Worm (Caenorhabditis elegans): ENCODE data around the gene scd-1.

The scd-1 gene

ce11 chrX:12525359-12525839 is at the start of gene scd-1:
Gene scd-1 (minus strand): TSS chrX:12525789.
- TF ChIP-seq elt-1 (tag; optimal IDR thresholded peaks at IDR 0.05) (no peak), sma-3 (GFP tag; optimal IDR thresholded peaks at IDR 0.05) (no peak), elt-3 (tag; optimal IDR thresholded peaks at IDR 0.05) (no peak), nhr-77 (tag; optimal IDR thresholded peaks at IDR 0.05) (no peak), blmp-1 (tag; optimal IDR thresholded peaks at IDR 0.05; ENCODE audit: insufficient read depth) (no peak), fos-1 (tag; optimal IDR thresholded peaks at IDR 0.05) (no peak), gmeb-1 (tag; optimal IDR thresholded peaks at IDR 0.05) (no peak), ZK546.5 (tag; optimal IDR thresholded peaks at IDR 0.05) (no peak), ceh-82 (tag; optimal IDR thresholded peaks at IDR 0.05) (no peak), snpc-4 (tag; optimal IDR thresholded peaks at IDR 0.05) (no peak), nhr-129 (tag; optimal IDR thresholded peaks at IDR 0.05) (no peak), sem-4 (tag; optimal IDR thresholded peaks at IDR 0.05) (no peak), C34F6.9 (tag; optimal IDR thresholded peaks at IDR 0.05) (no peak), Y55F3AM.14 (GFP tag; optimal IDR thresholded peaks at IDR 0.05) (no peak)

DNA sequence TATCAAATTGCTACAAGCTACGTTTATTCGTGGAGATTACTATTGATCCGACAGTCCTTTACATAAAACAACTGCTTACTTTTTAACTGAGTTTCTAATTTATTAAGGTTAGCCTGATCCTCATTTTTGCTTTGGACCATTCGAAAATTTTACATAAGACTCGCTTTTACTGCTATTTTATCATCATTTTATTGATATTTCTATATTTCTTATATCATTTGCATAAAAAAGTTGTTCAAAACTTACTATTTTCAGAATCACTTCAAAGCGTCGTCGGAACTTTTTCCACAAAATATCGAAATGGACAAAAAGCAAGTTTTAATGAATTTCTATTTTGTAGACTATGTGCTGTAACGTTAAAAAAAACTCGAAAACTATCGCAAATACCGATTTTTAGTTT is 48.9 kb upstream of the scd-1 start, which contains the start of gene T24D5.1:
TSS of gene T24D5.1 (plus strand) at position 301 of the 400 bp plus-strand sequence.
- no peak for TF ChIP-seq nhr-11 (tag; optimal IDR thresholded peaks at IDR 0.05)
- no peak for TF ChIP-seq alr-1 (tag; optimal IDR thresholded peaks at IDR 0.05)
- no peak for TF ChIP-seq sma-3 (GFP tag; optimal IDR thresholded peaks at IDR 0.05)
- no peak for TF ChIP-seq fos-1 (tag; optimal IDR thresholded peaks at IDR 0.05)
- TF ChIP-seq ceh-82 (tag; optimal IDR thresholded peaks at IDR 0.05), result no peak
- no peak for TF ChIP-seq elt-3 (tag; optimal IDR thresholded peaks at IDR 0.05)
- TF ChIP-seq dmd-4 (tag; optimal IDR thresholded peaks at IDR 0.05), result no peak
- no peak for TF ChIP-seq ceh-16 (tag; optimal IDR thresholded peaks at IDR 0.05)
- TF ChIP-seq unc-55 (GFP tag; optimal IDR thresholded peaks at IDR 0.05), result no peak
- no peak for TF ChIP-seq lsy-2 (tag; optimal IDR thresholded peaks at IDR 0.05)
- TF ChIP-seq Y55F3AM.14 (GFP tag; optimal IDR thresholded peaks at IDR 0.05), result no peak
- TF ChIP-seq crh-2 (tag; optimal IDR thresholded peaks at IDR 0.05), result no peak
- TF ChIP-seq blmp-1 (tag; optimal IDR thresholded peaks at IDR 0.05; ENCODE audit: insufficient read depth), result no peak
- no peak for TF ChIP-seq mdl-1 (tag; optimal IDR thresholded peaks at IDR 0.05)
- no peak for TF ChIP-seq lin-11 (tag; optimal IDR thresholded peaks at IDR 0.05)
- no peak for TF ChIP-seq ama-1 (optimal IDR thresholded peaks at IDR 0.05)
- TF ChIP-seq nhr-21 (tag; optimal IDR thresholded peaks at IDR 0.05), result no peak

- peak; percentile 66 for TF ChIP-seq egl-27 (tag; optimal IDR thresholded peaks at IDR 0.05)
- no peak for TF ChIP-seq aly-2 (tag; optimal IDR thresholded peaks at IDR 0.05)
- peak; percentile 44 for TF ChIP-seq lin-11 (tag; optimal IDR thresholded peaks at IDR 0.05)
- peak; percentile 88 for TF ChIP-seq nhr-129 (tag; optimal IDR thresholded peaks at IDR 0.05)
- peak; percentile 28 for TF ChIP-seq Y55F3AM.14 (GFP tag; optimal IDR thresholded peaks at IDR 0.05)
- peak; percentile 51 for TF ChIP-seq lin-13 (GFP tag; optimal IDR thresholded peaks at IDR 0.05)
- TF ChIP-seq F13H6.1 (tag; optimal IDR thresholded peaks at IDR 0.05), result peak; percentile 74
- TF ChIP-seq unc-55 (GFP tag; optimal IDR thresholded peaks at IDR 0.05), result peak; percentile 75
- TF ChIP-seq crh-2 (tag; optimal IDR thresholded peaks at IDR 0.05), result peak; percentile 72
- peak; percentile 62 for TF ChIP-seq nhr-21 (tag; optimal IDR thresholded peaks at IDR 0.05)
- TF ChIP-seq lsy-2 (tag; optimal IDR thresholded peaks at IDR 0.05), result peak in 1 of 2 experiments; percentile 52
- TF ChIP-seq lin-39 (tag; optimal IDR thresholded peaks at IDR 0.05), result no peak
- TF ChIP-seq zag-1 (tag; optimal IDR thresholded peaks at IDR 0.05), result peak; percentile 18
- TF ChIP-seq nhr-237 (tag; optimal IDR thresholded peaks at IDR 0.05), result no peak
- peak; percentile 26 for TF ChIP-seq nhr-6 (tag; optimal IDR thresholded peaks at IDR 0.05)
- TF ChIP-seq unc-62 (GFP tag; optimal IDR thresholded peaks at IDR 0.05), result no peak
- no peak for TF ChIP-seq nhr-25 (tag; optimal IDR thresholded peaks at IDR 0.05)
- peak; percentile 68 for TF ChIP-seq gmeb-1 (tag; optimal IDR thresholded peaks at IDR 0.05)
- TF ChIP-seq C34F6.9 (tag; optimal IDR thresholded peaks at IDR 0.05), result peak; percentile 54
- TF ChIP-seq ceh-82 (tag; optimal IDR thresholded peaks at IDR 0.05), result no peak
- TF ChIP-seq unc-39 (tag; optimal IDR thresholded peaks at IDR 0.05), result no peak
- peak; percentile 29 for TF ChIP-seq mab-5 (tag; optimal IDR thresholded peaks at IDR 0.05)
- no peak for TF ChIP-seq ztf-4 (tag; optimal IDR thresholded peaks at IDR 0.05)
- peak; percentile 33 for TF ChIP-seq sem-4 (tag; optimal IDR thresholded peaks at IDR 0.05)
- TF ChIP-seq mbf-1 (tag; optimal IDR thresholded peaks at IDR 0.05), result no peak
- peak; percentile 54 for TF ChIP-seq fos-1 (tag; optimal IDR thresholded peaks at IDR 0.05)
- no peak for TF ChIP-seq ama-1 (optimal IDR thresholded peaks at IDR 0.05)
- TF ChIP-seq elt-1 (tag; optimal IDR thresholded peaks at IDR 0.05), result no peak
- no peak for TF ChIP-seq alr-1 (tag; optimal IDR thresholded peaks at IDR 0.05)
- TF ChIP-seq mdl-1 (tag; optimal IDR thresholded peaks at IDR 0.05), result peak in 1 of 2 experiments; percentile 24
- peak; percentile 16 for TF ChIP-seq nhr-12 (tag; optimal IDR thresholded peaks at IDR 0.05)
- TF ChIP-seq sma-9 (GFP tag; optimal IDR thresholded peaks at IDR 0.05), result peak; percentile 86
- no peak for TF ChIP-seq sma-9 (tag; optimal IDR thresholded peaks at IDR 0.05)
- no peak for TF ChIP-seq skn-1 (tag; optimal IDR thresholded peaks at IDR 0.05)
Observed at ce11 chrX:12563589-12563988, 38.0 kb upstream of the scd-1 start.
